Fruit fly (Drosophila melanogaster) whole organism, embryonic: ENCODE data around the gene hob.

ENCODE experiments used
- Ada2b ChIP-seq: fragments of 200-800 bp; sonication (Bioruptor generic); IDR thresholded peaks from 2 replicates; pipeline ENCODE4 v1.3.6; 2022; ENCODE audit warnings: missing biosample characterization, missing genetic modification characterization
- Awh ChIP-seq: fragments of 200-800 bp; sonication (Bioruptor generic); IDR thresholded peaks from 2 replicates; pipeline ENCODE4, ENCODE4 v1.3.6; 2022; ENCODE audit warnings: missing biosample characterization, missing genetic modification characterization
- BEAF-32 ChIP-seq: fragments of 200-800 bp; sonication (Bioruptor generic); optimal IDR thresholded peaks from 3 replicates; lab custom pipeline; 2017; ENCODE audit warnings: missing biosample characterization, missing genetic modification characterization, mild to moderate bottlenecking, moderate library complexity, missing genetic modification reagents
- CG11247 ChIP-seq: fragments of 200-800 bp; sonication (Bioruptor generic); IDR thresholded peaks from 2 replicates; pipeline ENCODE4 v1.3.6; 2022; ENCODE audit warnings: missing biosample characterization, missing genetic modification characterization
- CG11456 ChIP-seq: fragments of 200-800 bp; sonication (Bioruptor generic); IDR thresholded peaks from 3 replicates; pipeline ENCODE4 v1.3.6; 2022; ENCODE audit warnings: missing biosample characterization, missing genetic modification characterization
- CG12744 ChIP-seq: fragments of 200-800 bp; sonication (Bioruptor generic); optimal IDR thresholded peaks from 2 replicates; lab custom pipeline; 2016; ENCODE audit warnings: missing biosample characterization, missing genetic modification characterization
- CG13296 ChIP-seq: fragments of 200-800 bp; sonication (Bioruptor generic); optimal IDR thresholded peaks from 3 replicates; lab custom pipeline; 2018; ENCODE audit warnings: missing biosample characterization, mild to moderate bottlenecking, missing genetic modification characterization
- CG14441 ChIP-seq: fragments of 200-800 bp; sonication (Bioruptor generic); IDR thresholded peaks from 2 replicates; pipeline ENCODE4 v1.3.6; 2022; ENCODE audit warnings: missing biosample characterization, missing genetic modification characterization
- CG1602 ChIP-seq: fragments of 200-800 bp; sonication (Bioruptor generic); optimal IDR thresholded peaks from 3 replicates; lab custom pipeline; 2016; ENCODE audit warnings: missing biosample characterization, missing genetic modification characterization
- CG16813 ChIP-seq: fragments of 200-800 bp; sonication (Bioruptor generic); IDR thresholded peaks from 3 replicates; pipeline ENCODE4 v1.3.6; 2022; ENCODE audit warnings: missing biosample characterization, missing genetic modification characterization; ENCODE audit not compliant: partially characterized antibody
- CG17328 ChIP-seq: fragments of 200-800 bp; sonication (Bioruptor generic); IDR thresholded peaks from 2 replicates; pipeline ENCODE4 v1.3.6; 2022; ENCODE audit warnings: missing biosample characterization, missing genetic modification characterization
- CG17385 ChIP-seq: fragments of 200-800 bp; sonication (Bioruptor generic); optimal IDR thresholded peaks from 3 replicates; lab custom pipeline; 2018; ENCODE audit warnings: missing biosample characterization, mild to moderate bottlenecking, missing genetic modification characterization
- CG2120 ChIP-seq: fragments of 200-800 bp; sonication (Bioruptor generic); optimal IDR thresholded peaks from 3 replicates; lab custom pipeline; 2016; ENCODE audit warnings: missing biosample characterization, missing genetic modification characterization
- CG2678 ChIP-seq: fragments of 200-800 bp; sonication (Bioruptor generic); optimal IDR thresholded peaks from 3 replicates; lab custom pipeline; 2019; ENCODE audit warnings: missing biosample characterization, mild to moderate bottlenecking, missing genetic modification characterization, moderate library complexity
- CG2875 ChIP-seq: fragments of 200-800 bp; sonication (Bioruptor generic); optimal IDR thresholded peaks from 2 replicates; lab custom pipeline; 2017; ENCODE audit warnings: missing biosample characterization, mild to moderate bottlenecking, missing genetic modification characterization, missing genetic modification reagents
- CG30020 ChIP-seq: fragments of 200-800 bp; optimal IDR thresholded peaks from 2 replicates; lab custom pipeline; 2019; ENCODE audit warnings: missing biosample characterization, mild to moderate bottlenecking, missing genetic modification characterization, moderate library complexity
- CG3065 ChIP-seq: fragments of 200-800 bp; sonication (Bioruptor generic); optimal IDR thresholded peaks from 2 replicates; lab custom pipeline; 2016; ENCODE audit warnings: missing biosample characterization, missing genetic modification characterization
- CG34224 ChIP-seq: fragments of 200-800 bp; sonication (Bioruptor generic); IDR thresholded peaks from 3 replicates; pipeline ENCODE4 v1.3.6; 2022; ENCODE audit warnings: missing biosample characterization, missing genetic modification characterization; ENCODE audit not compliant: partially characterized antibody
- CG3995 ChIP-seq: fragments of 200-800 bp; sonication (Bioruptor generic); optimal IDR thresholded peaks from 3 replicates; lab custom pipeline; 2016; ENCODE audit warnings: missing biosample characterization, missing genetic modification characterization
- CG4360 ChIP-seq: fragments of 200-800 bp; sonication (Bioruptor generic); IDR thresholded peaks from 2 replicates; pipeline ENCODE4 v1.3.6; 2022; ENCODE audit warnings: missing biosample characterization, missing genetic modification characterization
- CG43689 ChIP-seq: fragments of 200-800 bp; sonication (Bioruptor generic); IDR thresholded peaks from 2 replicates; pipeline ENCODE4 v1.3.6; 2022; ENCODE audit warnings: missing biosample characterization, missing genetic modification characterization
- CG5953 ChIP-seq: fragments of 200-800 bp; sonication (Bioruptor generic); IDR thresholded peaks from 2 replicates; pipeline ENCODE4 v1.3.6; 2022; ENCODE audit warnings: missing biosample characterization, missing genetic modification characterization
- CG6254 ChIP-seq: fragments of 200-800 bp; sonication (Bioruptor generic); optimal IDR thresholded peaks from 3 replicates; lab custom pipeline; 2017; ENCODE audit warnings: mild to moderate bottlenecking, missing biosample characterization, missing genetic modification reagents, missing genetic modification characterization
- CG6854 ChIP-seq: fragments of 200-800 bp; sonication (Bioruptor generic); optimal IDR thresholded peaks from 3 replicates; lab custom pipeline; 2017; ENCODE audit warnings: missing biosample characterization, mild to moderate bottlenecking, missing genetic modification characterization
- CG7839 ChIP-seq: fragments of 200-800 bp; sonication (Bioruptor generic); optimal IDR thresholded peaks from 3 replicates; lab custom pipeline; 2018; ENCODE audit warnings: missing biosample characterization, mild to moderate bottlenecking, missing genetic modification characterization, moderate library complexity
- CG8359 ChIP-seq: fragments of 200-800 bp; sonication (Bioruptor generic); optimal IDR thresholded peaks from 2 replicates; lab custom pipeline; 2017; ENCODE audit warnings: missing biosample characterization, mild to moderate bottlenecking, missing genetic modification characterization, borderline replicate concordance
- CG8388 ChIP-seq: fragments of 200-800 bp; sonication (Bioruptor generic); optimal IDR thresholded peaks from 2 replicates; lab custom pipeline; 2019; ENCODE audit warnings: missing biosample characterization, mild to moderate bottlenecking, missing genetic modification characterization, moderate library complexity
- CG8478 ChIP-seq: fragments of >200 bp; optimal IDR thresholded peaks from 2 replicates; lab custom pipeline; 2018
- CG8944 ChIP-seq: fragments of 200-800 bp; sonication (Bioruptor generic); optimal IDR thresholded peaks from 3 replicates; lab custom pipeline; 2016; ENCODE audit warnings: missing biosample characterization, missing genetic modification characterization
- CG9437 ChIP-seq: fragments of 200-800 bp; sonication (Bioruptor generic); optimal IDR thresholded peaks from 2 replicates; lab custom pipeline; 2018; ENCODE audit warnings: missing biosample characterization, mild to moderate bottlenecking, missing genetic modification characterization
- Dbx ChIP-seq: fragments of 200-800 bp; sonication (Bioruptor generic); IDR thresholded peaks from 3 replicates; pipeline ENCODE4 v1.3.6; 2022; ENCODE audit warnings: missing biosample characterization, missing genetic modification characterization
- Dek ChIP-seq: fragments of 200-800 bp; sonication (Bioruptor generic); optimal IDR thresholded peaks from 3 replicates; lab custom pipeline; 2019; ENCODE audit warnings: missing biosample characterization, mild to moderate bottlenecking, missing genetic modification characterization, moderate library complexity
- Elba2 ChIP-seq: fragments of 200-800 bp; sonication (Bioruptor generic); optimal IDR thresholded peaks from 3 replicates; lab custom pipeline; 2016; ENCODE audit warnings: missing biosample characterization, missing genetic modification characterization
- HHEX ChIP-seq: fragments of 200-800 bp; sonication (Bioruptor generic); optimal IDR thresholded peaks from 3 replicates; lab custom pipeline; 2017; ENCODE audit warnings: missing biosample characterization, mild to moderate bottlenecking, missing genetic modification characterization, missing genetic modification reagents
- HLH4C ChIP-seq: fragments of 200-800 bp; sonication (Bioruptor generic); IDR thresholded peaks from 3 replicates; pipeline ENCODE4 v1.3.6; 2022; ENCODE audit warnings: missing biosample characterization, missing genetic modification characterization; ENCODE audit not compliant: partially characterized antibody
- Hey ChIP-seq: fragments of 200-800 bp; sonication (Bioruptor generic); optimal IDR thresholded peaks from 3 replicates; lab custom pipeline; 2018; ENCODE audit warnings: missing biosample characterization, mild to moderate bottlenecking, missing genetic modification characterization
- Hr78 ChIP-seq, 2 experiments: fragments of 200-800 bp in 1 of 2; fragments of >200 bp in 1 of 2; sonication (Bioruptor generic) in 1 of 2; optimal IDR thresholded peaks; 2 replicates each; lab custom pipeline; 2017 to 2019; ENCODE audit warnings: missing biosample characterization in 2 of 2, missing genetic modification characterization in 2 of 2, mild to moderate bottlenecking in 1 of 2, moderate library complexity in 1 of 2
- Usf ChIP-seq: fragments of 200-800 bp; sonication (Bioruptor generic); optimal IDR thresholded peaks from 2 replicates; lab custom pipeline; 2017; ENCODE audit warnings: missing genotype, missing biosample characterization, missing genetic modification characterization
- br ChIP-seq: fragments of >200 bp; optimal IDR thresholded peaks from 2 replicates; lab custom pipeline; 2017
- croc ChIP-seq: fragments of 200-800 bp; sonication (Bioruptor generic); conservative IDR thresholded peaks from 3 replicates; pipeline ENCODE4 v1.3.6; 2022; ENCODE audit warnings: missing biosample characterization, missing genetic modification characterization
- emc ChIP-seq: fragments of 200-800 bp; sonication (Bioruptor generic); optimal IDR thresholded peaks from 2 replicates; lab custom pipeline; 2016; ENCODE audit warnings: missing biosample characterization, missing genetic modification characterization
- exex ChIP-seq: fragments of 200-800 bp; sonication (Bioruptor generic); optimal IDR thresholded peaks from 4 replicates; lab custom pipeline; 2018; ENCODE audit warnings: missing biosample characterization, mild to moderate bottlenecking, missing genetic modification characterization, moderate library complexity
- fd96Cb ChIP-seq: fragments of 200-800 bp; sonication (Bioruptor generic); optimal IDR thresholded peaks from 2 replicates; lab custom pipeline; 2018; ENCODE audit warnings: missing biosample characterization, mild to moderate bottlenecking, missing genetic modification characterization, moderate library complexity
- gcm2 ChIP-seq: fragments of 200-800 bp; sonication (Bioruptor generic); optimal IDR thresholded peaks from 2 replicates; lab custom pipeline; 2016; ENCODE audit warnings: missing biosample characterization, missing genetic modification characterization
- jigr1 ChIP-seq: fragments of 200-800 bp; sonication (Bioruptor generic); IDR thresholded peaks from 3 replicates; pipeline ENCODE4 v1.3.6; 2022; ENCODE audit warnings: missing biosample characterization, missing genetic modification characterization
- ken ChIP-seq: fragments of 200-800 bp; sonication (Bioruptor generic); IDR thresholded peaks from 3 replicates; pipeline ENCODE4 v1.3.6; 2022; ENCODE audit warnings: missing biosample characterization, missing genetic modification characterization
- org-1 ChIP-seq: fragments of 200-800 bp; sonication (Bioruptor generic); optimal IDR thresholded peaks from 2 replicates; lab custom pipeline; 2017; ENCODE audit warnings: missing biosample characterization, missing genetic modification characterization
- pnt ChIP-seq: fragments of 200-800 bp; sonication (Bioruptor generic); optimal IDR thresholded peaks from 3 replicates; lab custom pipeline; 2016; ENCODE audit warnings: missing biosample characterization, missing genetic modification characterization
- usp ChIP-seq: fragments of >200 bp; optimal IDR thresholded peaks from 2 replicates; lab custom pipeline; 2017; ENCODE audit warnings: missing biosample characterization, missing genetic modification characterization

hob gene

DNA sequence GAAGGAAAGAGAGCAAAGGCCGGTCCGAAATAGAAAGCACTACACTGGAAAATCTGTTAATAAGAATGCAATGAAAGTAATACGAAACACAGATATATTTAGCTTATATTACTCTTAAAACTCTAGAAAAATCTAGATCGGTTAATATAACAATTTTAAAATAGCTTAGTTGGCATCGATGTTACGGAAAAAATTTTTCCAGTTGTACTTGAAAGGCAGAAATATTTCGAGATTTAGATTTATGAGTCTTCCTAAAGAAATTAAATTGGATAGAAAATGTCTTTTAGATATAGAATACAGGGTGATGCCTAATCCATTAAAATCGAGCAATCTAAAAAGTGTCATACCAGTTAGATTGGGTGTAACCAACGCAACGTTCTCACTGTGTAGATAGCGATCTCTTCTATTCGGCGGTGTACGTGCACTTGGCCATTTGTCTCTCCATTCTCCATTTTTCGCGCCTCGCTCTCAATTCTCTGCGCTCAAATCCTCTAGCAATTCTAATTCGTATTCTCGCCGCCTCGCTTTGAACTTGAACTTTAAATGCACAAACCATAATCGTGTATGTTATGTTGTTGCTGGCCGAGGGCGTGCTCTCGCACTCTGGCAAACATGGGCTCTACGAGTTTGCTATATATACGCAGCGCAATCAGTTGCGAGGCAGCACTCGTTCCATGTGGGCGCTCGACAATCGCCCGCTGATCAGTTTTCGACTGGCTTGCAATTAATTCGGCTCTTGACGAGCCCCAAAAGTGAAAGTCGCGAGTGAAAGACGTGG lies 31.5 kb upstream of the hob start (continued):
- TF ChIP-seq CG34224 (GFP tag; lab: Robert Waterston, UW): no peak; the same call in 2 of the 3 replicates
- TF ChIP-seq Ada2b (GFP tag; lab: Robert Waterston, UW): peak; percentile 76
- peak; percentile 70; the same call in 2 of the 3 replicates for TF ChIP-seq Dbx
- peak; percentile 87 for TF ChIP-seq jigr1 (GFP tag; lab: Robert Waterston, UW)
- peak; percentile 71 for TF ChIP-seq Hey
- TF ChIP-seq CG2120 (GFP tag; lab: Kevin White, UChicago): peak; percentile 98
- peak; percentile 96 for TF ChIP-seq CG7839 (tag; lab: Kevin White, UChicago)
- TF ChIP-seq CG11247 (GFP tag; lab: Robert Waterston, UW): peak; percentile 77
- TF ChIP-seq HLH4C (GFP tag; lab: Robert Waterston, UW): no peak
- TF ChIP-seq CG2678: peak; percentile 97
- TF ChIP-seq usp (GFP tag; lab: Kevin White, UChicago): no peak
- peak; percentile 90 for TF ChIP-seq gcm2 (GFP tag; lab: Kevin White, UChicago)
- TF ChIP-seq CG30020 (tag; lab: Kevin White, UChicago): peak; percentile 83
- peak; percentile 92 for TF ChIP-seq CG2875 (GFP tag; lab: Kevin White, UChicago)
- TF ChIP-seq CG8944 (GFP tag; lab: Kevin White, UChicago): peak; percentile 94
- TF ChIP-seq CG11456 (GFP tag; lab: Robert Waterston, UW): peak; percentile 76
- peak; percentile 93 for TF ChIP-seq fd96Cb
- peak; percentile 86 for TF ChIP-seq CG8359 (GFP tag; lab: Kevin White, UChicago)
- TF ChIP-seq pnt (GFP tag; lab: Kevin White, UChicago): peak; percentile 92
- peak; percentile 90 for TF ChIP-seq CG6854 (GFP tag; lab: Kevin White, UChicago)
- peak; percentile 71; the same call in 2 of the 3 replicates for TF ChIP-seq ken (GFP tag; lab: Robert Waterston, UW)
- peak; percentile 88 for TF ChIP-seq emc (GFP tag; lab: Kevin White, UChicago)
- peak; percentile 89 for TF ChIP-seq Dek (tag; lab: Kevin White, UChicago)
- TF ChIP-seq Elba2 (GFP tag; lab: Kevin White, UChicago): peak; percentile 63
- TF ChIP-seq Usf (GFP tag; lab: Kevin White, UChicago): peak; percentile 96
- TF ChIP-seq croc (GFP tag; lab: Robert Waterston, UW): peak; percentile 88
- TF ChIP-seq CG17328 (GFP tag; lab: Robert Waterston, UW): peak; percentile 77
- peak; percentile 93 for TF ChIP-seq CG8388 (GFP tag; lab: Kevin White, UChicago)
- TF ChIP-seq CG6254 (GFP tag; lab: Kevin White, UChicago): peak; percentile 87
- TF ChIP-seq CG14441 (GFP tag; lab: Robert Waterston, UW): peak; percentile 84
- TF ChIP-seq CG17385 (GFP tag; lab: Kevin White, UChicago): peak; percentile 92
- TF ChIP-seq CG16813 (GFP tag; lab: Robert Waterston, UW): no peak
- no peak for TF ChIP-seq CG8478 (lab: Kevin White, UChicago)
- TF ChIP-seq CG43689 (GFP tag; lab: Robert Waterston, UW): no peak
- peak; percentile 93 for TF ChIP-seq org-1 (GFP tag; lab: Kevin White, UChicago)
- no peak for TF ChIP-seq br (lab: Kevin White, UChicago)
- TF ChIP-seq exex (tag; lab: Kevin White, UChicago): peak; percentile 58
- TF ChIP-seq HHEX: peak; percentile 93
- peak; percentile 86 for TF ChIP-seq CG3065
- TF ChIP-seq CG1602 (GFP tag; lab: Kevin White, UChicago): peak; percentile 97
- TF ChIP-seq CG9437 (GFP tag; lab: Kevin White, UChicago): peak; percentile 95
- peak in 1 of 2 experiments; percentile 92 for TF ChIP-seq Hr78 (GFP tag; optimal IDR thresholded peaks at IDR 0.05; lab: Kevin White, UChicago)
- peak; percentile 41; the same call in 1 of the 2 replicates for TF ChIP-seq Awh (GFP tag; lab: Robert Waterston, UW)
- TF ChIP-seq CG13296 (GFP tag; lab: Kevin White, UChicago): peak; percentile 90
- TF ChIP-seq CG5953 (GFP tag; lab: Robert Waterston, UW): peak; percentile 16; the same call in 1 of the 2 replicates
- peak; percentile 15 for TF ChIP-seq BEAF-32 (GFP tag; lab: Kevin White, UChicago)
- peak; percentile 68 for TF ChIP-seq CG4360
- peak; percentile 64 for TF ChIP-seq CG3995 (GFP tag; lab: Kevin White, UChicago)
- TF ChIP-seq CG12744: peak; percentile 92
